Worm (Caenorhabditis elegans) whole organism, late embryonic: Measurements from ENCODE around the gene C05B5.5.

Experiments
- C38D4.7 ChIP-seq: fragments of 200-800 bp; sonication (Bioruptor generic); optimal IDR thresholded peaks from 2 replicates; lab custom pipeline; 2018; ENCODE audit warnings: mild to moderate bottlenecking, missing genetic modification characterization, moderate library complexity, missing compliant biosample characterization
- F13H6.1 ChIP-seq: sonication (generic microtip); optimal IDR thresholded peaks from 2 replicates; lab custom pipeline; 2016; ENCODE audit warnings: missing genetic modification characterization, missing compliant biosample characterization
- K02D7.2 ChIP-seq: sonication (generic microtip); optimal IDR thresholded peaks from 2 replicates; lab custom pipeline; 2017; ENCODE audit warnings: mild to moderate bottlenecking, missing genetic modification characterization, missing compliant biosample characterization
- K09A11.1 ChIP-seq: sonication (generic microtip); optimal IDR thresholded peaks from 2 replicates; lab custom pipeline; 2017; ENCODE audit warnings: antibody characterized with exemption, mild to moderate bottlenecking, missing genetic modification characterization, missing compliant biosample characterization; ENCODE audit not compliant: insufficient read depth
- ama-1 ChIP-seq: fragments of 150-350 bp; optimal IDR thresholded peaks from 2 replicates; lab custom pipeline; 2014
- ceh-14 ChIP-seq: sonication (generic microtip); optimal IDR thresholded peaks from 2 replicates; lab custom pipeline; 2016; ENCODE audit warnings: missing genotype, missing genetic modification characterization, missing compliant biosample characterization
- ceh-22 ChIP-seq: sonication (generic microtip); optimal IDR thresholded peaks from 2 replicates; lab custom pipeline; 2017; ENCODE audit warnings: missing biosample characterization, missing genetic modification characterization
- ceh-24 ChIP-seq: sonication (generic microtip); optimal IDR thresholded peaks from 2 replicates; lab custom pipeline; 2016; ENCODE audit warnings: mild to moderate bottlenecking, missing genetic modification characterization, missing compliant biosample characterization
- ceh-30 ChIP-seq: fragments of 150-350 bp; optimal IDR thresholded peaks from 2 replicates; lab custom pipeline; 2014; ENCODE audit warnings: missing biosample characterization, missing genetic modification characterization
- ceh-31 ChIP-seq: sonication (generic microtip); optimal IDR thresholded peaks from 2 replicates; lab custom pipeline; 2016; ENCODE audit warnings: missing genetic modification characterization, missing compliant biosample characterization
- ceh-34 ChIP-seq: sonication (generic microtip); optimal IDR thresholded peaks from 2 replicates; lab custom pipeline; 2016; ENCODE audit warnings: mild to moderate bottlenecking, missing genetic modification characterization, missing compliant biosample characterization
- ceh-45 ChIP-seq: fragments of 200-800 bp; sonication (Bioruptor generic); IDR thresholded peaks from 2 replicates; pipeline ENCODE4 v1.3.6; 2022; ENCODE audit warnings: missing genetic modification reagents, missing genetic modification characterization, missing compliant biosample characterization
- ceh-6 ChIP-seq: fragments of 200-800 bp; sonication (Bioruptor generic); optimal IDR thresholded peaks from 2 replicates; lab custom pipeline; 2018; ENCODE audit warnings: mild to moderate bottlenecking, missing genetic modification characterization, missing compliant biosample characterization
- ceh-9 ChIP-seq: sonication (generic microtip); optimal IDR thresholded peaks from 2 replicates; lab custom pipeline; 2016; ENCODE audit warnings: mild to moderate bottlenecking, missing genetic modification characterization, inconsistent platforms, missing compliant biosample characterization
- dmd-4 ChIP-seq: sonication (generic microtip); optimal IDR thresholded peaks from 2 replicates; lab custom pipeline; 2016; ENCODE audit warnings: borderline replicate concordance, missing genetic modification characterization, missing compliant biosample characterization
- dve-1 ChIP-seq: sonication (generic microtip); optimal IDR thresholded peaks from 2 replicates; lab custom pipeline; 2017; ENCODE audit warnings: antibody characterized with exemption, mild to moderate bottlenecking, missing genetic modification characterization, missing compliant biosample characterization
- elt-4 ChIP-seq: sonication (generic microtip); optimal IDR thresholded peaks from 2 replicates; lab custom pipeline; 2016; ENCODE audit warnings: missing genetic modification characterization, missing compliant biosample characterization
- ets-4 ChIP-seq: sonication (generic microtip); optimal IDR thresholded peaks from 2 replicates; lab custom pipeline; 2016; ENCODE audit warnings: missing genetic modification characterization, missing compliant biosample characterization
- eyg-1 ChIP-seq: sonication (generic microtip); optimal IDR thresholded peaks from 2 replicates; lab custom pipeline; 2016; ENCODE audit warnings: missing genotype, missing genetic modification characterization, missing compliant biosample characterization
- fax-1 ChIP-seq: sonication (generic microtip); optimal IDR thresholded peaks from 2 replicates; lab custom pipeline; 2016; ENCODE audit warnings: missing genotype, missing genetic modification characterization, missing compliant biosample characterization
- fkh-6 ChIP-seq: sonication (generic microtip); optimal IDR thresholded peaks from 2 replicates; lab custom pipeline; 2016; ENCODE audit warnings: missing genetic modification characterization, missing compliant biosample characterization
- hlh-15 ChIP-seq: sonication (generic microtip); optimal IDR thresholded peaks from 2 replicates; lab custom pipeline; 2016; ENCODE audit warnings: missing genetic modification characterization, missing compliant biosample characterization
- hlh-6 ChIP-seq: sonication (generic microtip); optimal IDR thresholded peaks from 2 replicates; lab custom pipeline; 2016; ENCODE audit warnings: missing genotype, missing genetic modification characterization, missing compliant biosample characterization
- lim-6 ChIP-seq: sonication (generic microtip); optimal IDR thresholded peaks from 2 replicates; lab custom pipeline; 2016; ENCODE audit warnings: missing genetic modification characterization, missing compliant biosample characterization
- mec-3 ChIP-seq: sonication (generic microtip); optimal IDR thresholded peaks from 2 replicates; lab custom pipeline; 2016; ENCODE audit warnings: borderline replicate concordance, missing genetic modification characterization, missing compliant biosample characterization
- nfya-1 ChIP-seq: sonication (generic microtip); optimal IDR thresholded peaks from 2 replicates; lab custom pipeline; 2017; ENCODE audit warnings: missing genetic modification characterization, mild to moderate bottlenecking, missing compliant biosample characterization, antibody characterized with exemption, moderate library complexity
- nhr-11 ChIP-seq: fragments of 150-350 bp; optimal IDR thresholded peaks from 2 replicates; lab custom pipeline; 2014; ENCODE audit warnings: missing biosample characterization, missing genetic modification characterization
- pat-9 ChIP-seq: fragments of 200-800 bp; sonication (Bioruptor generic); optimal IDR thresholded peaks from 2 replicates; lab custom pipeline; 2018; ENCODE audit warnings: mild to moderate bottlenecking, missing genetic modification characterization, moderate library complexity, missing compliant biosample characterization
- pax-1 ChIP-seq: fragments of 150-350 bp; optimal IDR thresholded peaks from 2 replicates; lab custom pipeline; 2014; ENCODE audit warnings: missing biosample characterization, missing genetic modification characterization
- pha-4 ChIP-seq: fragments of 150-350 bp; optimal IDR thresholded peaks from 2 replicates; lab custom pipeline; 2018; ENCODE audit warnings: missing biosample characterization, missing genetic modification reagents, missing genetic modification characterization
- pros-1 ChIP-seq: fragments of 150-350 bp; optimal IDR thresholded peaks from 2 replicates; lab custom pipeline; 2014; ENCODE audit warnings: missing biosample characterization, missing genetic modification reagents, missing genetic modification characterization
- rnt-1 ChIP-seq: sonication (generic microtip); optimal IDR thresholded peaks from 2 replicates; lab custom pipeline; 2016; ENCODE audit warnings: missing genetic modification characterization, missing compliant biosample characterization
- sdc-2 ChIP-seq: sonication (generic microtip); optimal IDR thresholded peaks from 2 replicates; lab custom pipeline; 2016; ENCODE audit warnings: missing genotype, missing genetic modification characterization, missing compliant biosample characterization
- sox-2 ChIP-seq: fragments of 200-800 bp; sonication (Bioruptor generic); IDR thresholded peaks from 2 replicates; pipeline ENCODE4 v1.3.6; 2022; ENCODE audit warnings: missing genetic modification reagents, missing genetic modification characterization, missing compliant biosample characterization
- syd-9 ChIP-seq: sonication (generic microtip); optimal IDR thresholded peaks from 2 replicates; lab custom pipeline; 2016; ENCODE audit warnings: mild to moderate bottlenecking, missing genetic modification characterization, moderate library complexity, missing compliant biosample characterization
- tbx-7 ChIP-seq: sonication (generic microtip); optimal IDR thresholded peaks from 2 replicates; lab custom pipeline; 2016; ENCODE audit warnings: missing genotype, missing genetic modification characterization, missing compliant biosample characterization
- ttx-3 ChIP-seq: sonication (generic microtip); optimal IDR thresholded peaks from 2 replicates; lab custom pipeline; 2016; ENCODE audit warnings: missing genetic modification reagents, missing genetic modification characterization, missing compliant biosample characterization
- unc-3 ChIP-seq, 2 experiments: fragments of 200-800 bp in 1 of 2; sonication (Bioruptor generic) in 1 of 2; sonication (generic microtip) in 1 of 2; conservative IDR thresholded peaks in 1 of 2; optimal IDR thresholded peaks in 1 of 2; 2 replicates each; pipeline versions ENCODE4 v1.3.6 to Lab custom; 2016 to 2022; ENCODE audit warnings: missing compliant biosample characterization in 2 of 2, missing genetic modification characterization in 2 of 2, missing genetic modification reagents in 1 of 2
- unc-42 ChIP-seq: sonication (generic microtip); optimal IDR thresholded peaks from 2 replicates; lab custom pipeline; 2016; ENCODE audit warnings: missing genotype, missing genetic modification characterization, missing compliant biosample characterization
- zip-5 ChIP-seq: sonication (generic microtip); optimal IDR thresholded peaks from 2 replicates; lab custom pipeline; 2016; ENCODE audit warnings: missing genetic modification characterization, missing compliant biosample characterization
- ztf-16 ChIP-seq: sonication (generic microtip); optimal IDR thresholded peaks from 2 replicates; lab custom pipeline; 2017; ENCODE audit warnings: missing genetic modification characterization, missing compliant biosample characterization

C05B5.5 gene

DNA sequence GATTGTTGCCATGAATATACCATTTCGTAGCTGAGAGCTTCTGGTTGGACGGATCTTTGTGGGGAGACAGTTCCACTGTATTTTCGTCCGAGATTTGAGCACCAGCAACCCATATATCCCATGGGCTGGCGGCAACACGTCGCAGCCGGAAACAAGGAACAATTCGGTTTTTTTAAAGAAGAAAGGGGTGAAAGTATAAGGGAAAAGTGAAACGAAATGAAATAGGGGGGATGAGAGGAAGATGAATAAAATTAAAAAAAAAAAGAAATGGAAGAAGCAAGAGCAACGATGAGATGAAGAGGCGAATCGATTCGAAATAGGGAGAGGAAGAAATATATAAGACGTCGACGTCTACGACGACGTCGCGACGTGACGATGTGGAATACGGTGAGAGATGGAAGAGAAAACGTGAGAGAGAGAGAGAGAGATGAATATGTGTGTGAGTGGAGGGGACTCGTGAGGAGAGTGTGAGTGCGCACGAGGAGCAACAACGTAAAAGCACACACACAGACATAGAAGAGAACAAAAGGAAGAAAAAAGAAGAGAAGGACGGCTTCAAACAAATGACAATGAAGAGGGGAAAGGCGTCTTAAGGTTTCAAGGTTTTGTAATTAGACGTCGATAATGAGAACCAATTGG is 15.4 kb downstream of the C05B5.5 start, which contains the start of gene rgs-1 (continued):
- TF ChIP-seq ceh-14 (peak; percentile 85), sox-2 (GFP tag; lab: Robert Waterston, UW) (peak; percentile 12; the same call in 1 of the 2 replicates), ceh-22 (no peak), pros-1 (tag; lab: Kevin White, UChicago) (no peak), F13H6.1 (tag; lab: Kevin White, UChicago) (no peak), unc-3 (GFP tag; conservative IDR thresholded peaks at IDR 0.05; lab: Robert Waterston, UW) (no peak), unc-3 (tag; optimal IDR thresholded peaks at IDR 0.05; lab: Kevin White, UChicago) (no peak), C38D4.7 (GFP tag; lab: Kevin White, UChicago) (no peak), tbx-7 (tag; lab: Kevin White, UChicago) (no peak), hlh-6 (peak; percentile 8), ceh-30 (tag; lab: Kevin White, UChicago) (no peak), ttx-3 (tag; lab: Kevin White, UChicago) (no peak), pat-9 (tag; lab: Kevin White, UChicago) (no peak), nfya-1 (peak; percentile 51), ztf-16 (tag; lab: Kevin White, UChicago) (no peak), elt-4 (tag; lab: Kevin White, UChicago) (no peak), fax-1 (peak; percentile 28), rnt-1 (tag; lab: Kevin White, UChicago) (no peak), nhr-11 (no peak), pax-1 (no peak), fkh-6 (no peak), ceh-24 (tag; lab: Kevin White, UChicago) (no peak), K02D7.2 (tag; lab: Kevin White, UChicago) (no peak), ceh-45 (GFP tag; lab: Robert Waterston, UW) (no peak), syd-9 (tag; lab: Kevin White, UChicago) (peak; percentile 0), ceh-9 (tag; lab: Kevin White, UChicago) (no peak), sdc-2 (tag; lab: Kevin White, UChicago) (no peak), K09A11.1 (tag; lab: Kevin White, UChicago) (no peak), lim-6 (tag; lab: Kevin White, UChicago) (peak; percentile 57), dmd-4 (tag; lab: Kevin White, UChicago) (no peak), mec-3 (tag; lab: Kevin White, UChicago) (no peak), eyg-1 (tag; lab: Kevin White, UChicago) (no peak), ceh-34 (peak; percentile 25), ets-4 (tag; lab: Kevin White, UChicago) (no peak), ceh-6 (GFP tag; lab: Kevin White, UChicago) (no peak), dve-1 (tag; lab: Kevin White, UChicago) (no peak), hlh-15 (tag; lab: Kevin White, UChicago) (no peak)

DNA sequence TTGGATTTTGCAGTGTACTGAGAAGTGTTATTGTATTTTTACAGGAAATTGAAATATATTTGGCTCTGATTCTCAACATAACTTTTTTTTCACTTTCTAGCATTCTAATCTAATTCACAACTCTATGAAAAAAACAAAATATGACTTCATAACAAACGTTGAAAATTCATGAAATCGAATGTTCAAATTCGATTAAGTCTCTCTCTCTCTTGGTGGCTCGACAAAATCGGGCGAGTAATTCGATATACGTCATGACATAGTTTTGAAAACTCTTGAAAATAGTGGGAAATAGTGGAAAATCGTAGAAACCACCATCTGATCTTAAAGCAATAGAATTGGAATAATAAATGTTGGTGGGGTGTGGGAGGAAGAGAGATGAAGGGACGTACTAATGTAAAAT is 16.8 kb downstream of the C05B5.5 start:
- no peak for TF ChIP-seq rnt-1 (tag; lab: Kevin White, UChicago)
- TF ChIP-seq unc-42 (tag; lab: Kevin White, UChicago): peak; percentile 92

- no peak for TF ChIP-seq pha-4 (tag; lab: Kevin White, UChicago)
- TF ChIP-seq ceh-31: no peak
- no peak for TF ChIP-seq ama-1 (lab: Kevin White, UChicago)
- no peak for TF ChIP-seq zip-5
These were observed 22.3 kb downstream of the C05B5.5 start, which contains the start of gene ins-21 for ce11 chrIII:10023452-10023851. Gene ins-21 (plus strand): TSS chrIII:10023752.
